Worm (Caenorhabditis elegans) whole organism, young adult: ENCODE measurements around the gene C04G6.13.

Source experiments
- F10E7.11 ChIP-seq: sonication (generic microtip); optimal IDR thresholded peaks from 2 replicates; lab custom pipeline; 2017; ENCODE audit warnings: mild to moderate bottlenecking, missing genetic modification characterization, moderate library complexity, missing compliant biosample characterization
- F52B5.7 ChIP-seq: sonication (generic microtip); optimal IDR thresholded peaks from 2 replicates; lab custom pipeline; 2016; ENCODE audit warnings: mild to moderate bottlenecking, missing genetic modification characterization, missing compliant biosample characterization
- F55B11.4 ChIP-seq: sonication (generic microtip); optimal IDR thresholded peaks from 2 replicates; lab custom pipeline; 2016; ENCODE audit warnings: missing compliant biosample characterization, missing genetic modification characterization, borderline replicate concordance; ENCODE audit not compliant: insufficient read depth
- Y79H2A.3 ChIP-seq: fragments of 200-800 bp; sonication (Bioruptor generic); conservative IDR thresholded peaks from 2 replicates; pipeline ENCODE4 v1.3.6; 2022; ENCODE audit warnings: missing genetic modification reagents, missing genetic modification characterization, missing compliant biosample characterization
- Y95B8A.8 ChIP-seq: fragments of 200-800 bp; sonication (Bioruptor generic); IDR thresholded peaks from 2 replicates; pipeline ENCODE4 v1.3.6; 2022; ENCODE audit warnings: missing genetic modification reagents, missing genetic modification characterization, missing compliant biosample characterization
- aptf-2 ChIP-seq: fragments of 200-800 bp; sonication (Bioruptor generic); conservative IDR thresholded peaks from 2 replicates; pipeline ENCODE4 v1.3.6; 2022; ENCODE audit warnings: missing genetic modification reagents, missing genetic modification characterization, missing compliant biosample characterization
- athp-1 ChIP-seq: sonication (generic microtip); optimal IDR thresholded peaks from 2 replicates; lab custom pipeline; 2017; ENCODE audit warnings: mild to moderate bottlenecking, missing genetic modification characterization, missing compliant biosample characterization
- bed-2 ChIP-seq: fragments of 200-800 bp; sonication (Bioruptor generic); IDR thresholded peaks from 2 replicates; pipeline ENCODE4 v1.3.6; 2022; ENCODE audit warnings: missing genetic modification reagents, missing genetic modification characterization, missing compliant biosample characterization
- cebp-1 ChIP-seq, 2 experiments: fragments of 200-800 bp in 1 of 2; sonication (Bioruptor generic) in 1 of 2; sonication (generic microtip) in 1 of 2; IDR thresholded peaks in 1 of 2; optimal IDR thresholded peaks in 1 of 2; 2 replicates each; pipeline versions ENCODE4 v1.3.6 to Lab custom; 2017 to 2022; ENCODE audit warnings: missing compliant biosample characterization in 2 of 2, missing genetic modification characterization in 2 of 2, mild to moderate bottlenecking in 1 of 2, missing genetic modification reagents in 1 of 2, moderate library complexity in 1 of 2
- ceh-27 ChIP-seq: fragments of 200-800 bp; sonication (Bioruptor generic); optimal IDR thresholded peaks from 2 replicates; lab custom pipeline; 2018; ENCODE audit warnings: mild to moderate bottlenecking, missing genetic modification characterization, moderate library complexity, missing compliant biosample characterization
- ceh-91 ChIP-seq: fragments of 200-800 bp; sonication (Bioruptor generic); IDR thresholded peaks from 2 replicates; pipeline ENCODE4 v1.3.6; 2022; ENCODE audit warnings: missing genetic modification reagents, missing genetic modification characterization, missing compliant biosample characterization
- dox-1 ChIP-seq: fragments of 200-800 bp; sonication (Bioruptor generic); IDR thresholded peaks from 2 replicates; pipeline ENCODE4 v1.3.6; 2022; ENCODE audit warnings: missing genetic modification reagents, missing genetic modification characterization, missing compliant biosample characterization
- dpff-1 ChIP-seq: sonication (generic microtip); optimal IDR thresholded peaks from 2 replicates; lab custom pipeline; 2017; ENCODE audit warnings: mild to moderate bottlenecking, missing genetic modification characterization, missing compliant biosample characterization
- egrh-3 ChIP-seq: fragments of 200-800 bp; sonication (Bioruptor generic); IDR thresholded peaks from 2 replicates; pipeline ENCODE4 v1.3.6; 2022; ENCODE audit warnings: missing genetic modification reagents, missing genetic modification characterization, missing compliant biosample characterization
- ekl-4 ChIP-seq: fragments of 200-800 bp; sonication (Bioruptor generic); IDR thresholded peaks from 2 replicates; pipeline ENCODE4 v1.3.6; 2022; ENCODE audit warnings: missing genetic modification reagents, missing genetic modification characterization, missing compliant biosample characterization
- fkh-3 ChIP-seq: sonication (generic microtip); optimal IDR thresholded peaks from 2 replicates; lab custom pipeline; 2016; ENCODE audit warnings: mild to moderate bottlenecking, missing genetic modification characterization, missing compliant biosample characterization
- him-1 ChIP-seq: sonication (generic microtip); optimal IDR thresholded peaks from 2 replicates; lab custom pipeline; 2016; ENCODE audit warnings: missing genotype, missing genetic modification reagents, missing genetic modification characterization, missing compliant biosample characterization
- hmg-1.2 ChIP-seq: fragments of 200-800 bp; sonication (Bioruptor generic); IDR thresholded peaks from 2 replicates; pipeline ENCODE4 v1.3.6; 2022; ENCODE audit warnings: missing genetic modification reagents, missing genetic modification characterization, missing compliant biosample characterization
- hrde-1 ChIP-seq: sonication (generic microtip); optimal IDR thresholded peaks from 2 replicates; lab custom pipeline; 2016; ENCODE audit warnings: missing genetic modification characterization, mild to moderate bottlenecking, missing compliant biosample characterization, moderate library complexity, missing genotype, missing genetic modification reagents, borderline replicate concordance
- lag-1 ChIP-seq: fragments of 200-800 bp; sonication (Bioruptor generic); IDR thresholded peaks from 2 replicates; pipeline ENCODE4 v1.3.6; 2022; ENCODE audit warnings: missing genetic modification reagents, missing genetic modification characterization, missing compliant biosample characterization
- let-607 ChIP-seq, 2 experiments: fragments of 200-800 bp in 1 of 2; sonication (Bioruptor generic) in 1 of 2; sonication (generic microtip) in 1 of 2; optimal IDR thresholded peaks; 2 replicates each; lab custom pipeline; 2016 to 2018; ENCODE audit warnings: mild to moderate bottlenecking in 2 of 2, missing compliant biosample characterization in 2 of 2, missing genetic modification characterization in 2 of 2, moderate library complexity in 2 of 2, missing genotype in 1 of 2
- lin-40 ChIP-seq: sonication (generic microtip); optimal IDR thresholded peaks from 2 replicates; lab custom pipeline; 2016; ENCODE audit warnings: missing genetic modification characterization, mild to moderate bottlenecking, missing compliant biosample characterization, missing genotype, missing genetic modification reagents
- madf-8 ChIP-seq: fragments of 200-800 bp; sonication (Bioruptor generic); conservative IDR thresholded peaks from 2 replicates; pipeline ENCODE4 v1.3.6; 2022; ENCODE audit warnings: missing genetic modification reagents, missing genetic modification characterization, missing compliant biosample characterization
- mel-28 ChIP-seq: sonication (generic microtip); optimal IDR thresholded peaks from 2 replicates; lab custom pipeline; 2016; ENCODE audit warnings: borderline replicate concordance, mild to moderate bottlenecking, missing genetic modification characterization, missing compliant biosample characterization
- nfya-1 ChIP-seq: sonication (generic microtip); optimal IDR thresholded peaks from 2 replicates; lab custom pipeline; 2017; ENCODE audit warnings: antibody characterized with exemption, missing compliant biosample characterization, missing genetic modification characterization, borderline replicate concordance; ENCODE audit not compliant: insufficient read depth
- nfyb-1 ChIP-seq: fragments of 200-800 bp; sonication (Bioruptor generic); IDR thresholded peaks from 2 replicates; pipeline ENCODE4 v1.3.6; 2022; ENCODE audit warnings: missing genetic modification reagents, missing genetic modification characterization, missing compliant biosample characterization
- nhr-120 ChIP-seq: fragments of 200-800 bp; sonication (Bioruptor generic); IDR thresholded peaks from 2 replicates; pipeline ENCODE4 v1.3.6; 2022; ENCODE audit warnings: missing genetic modification characterization, missing compliant biosample characterization
- nhr-90 ChIP-seq: sonication (generic microtip); optimal IDR thresholded peaks from 2 replicates; lab custom pipeline; 2016; ENCODE audit warnings: missing genotype, mild to moderate bottlenecking, missing genetic modification characterization, missing compliant biosample characterization
- pbrm-1 ChIP-seq: fragments of 200-800 bp; sonication (Bioruptor generic); IDR thresholded peaks from 2 replicates; pipeline ENCODE4 v1.3.6; 2022; ENCODE audit warnings: missing genetic modification reagents, missing genetic modification characterization, missing compliant biosample characterization
- rcor-1 ChIP-seq: fragments of 200-800 bp; sonication (Bioruptor generic); IDR thresholded peaks from 2 replicates; pipeline ENCODE4 v1.3.6; 2022; ENCODE audit warnings: missing genetic modification reagents, missing genetic modification characterization, missing compliant biosample characterization
- rpc-1 ChIP-seq, 2 experiments: fragments of 150-350 bp in 1 of 2; sonication (generic microtip) in 1 of 2; optimal IDR thresholded peaks; 2 replicates each; lab custom pipeline; 2014 to 2018; ENCODE audit warnings: missing biosample characterization in 1 of 2, missing genetic modification characterization in 1 of 2, missing genetic modification reagents in 1 of 2, missing genotype in 1 of 2
- snpc-1.3 ChIP-seq: sonication (generic microtip); optimal IDR thresholded peaks from 2 replicates; lab custom pipeline; 2017; ENCODE audit warnings: missing genetic modification characterization, mild to moderate bottlenecking, missing compliant biosample characterization, antibody characterized with exemption, moderate library complexity, missing genotype, missing genetic modification reagents; ENCODE audit not compliant: insufficient read depth
- unc-62 ChIP-seq: fragments of 150-350 bp; optimal IDR thresholded peaks from 2 replicates; lab custom pipeline; 2014; ENCODE audit warnings: missing biosample characterization, missing genetic modification reagents, missing genetic modification characterization
- xnd-1 ChIP-seq: sonication (generic microtip); optimal IDR thresholded peaks from 2 replicates; lab custom pipeline; 2016; ENCODE audit warnings: missing genotype, missing genetic modification reagents, missing genetic modification characterization, missing compliant biosample characterization
- zfh-2 ChIP-seq: fragments of 200-800 bp; sonication (Bioruptor generic); conservative IDR thresholded peaks from 2 replicates; pipeline ENCODE4 v1.3.6; 2022; ENCODE audit warnings: missing genetic modification reagents, missing genetic modification characterization, missing compliant biosample characterization
- ztf-26 ChIP-seq: sonication (generic microtip); optimal IDR thresholded peaks from 2 replicates; lab custom pipeline; 2017; ENCODE audit warnings: missing genetic modification characterization, missing compliant biosample characterization
- ztf-28 ChIP-seq: fragments of 200-800 bp; sonication (Bioruptor generic); IDR thresholded peaks from 2 replicates; pipeline ENCODE4 v1.3.6; 2022; ENCODE audit warnings: missing genetic modification reagents, missing genetic modification characterization, missing compliant biosample characterization

Gene C04G6.13

DNA sequence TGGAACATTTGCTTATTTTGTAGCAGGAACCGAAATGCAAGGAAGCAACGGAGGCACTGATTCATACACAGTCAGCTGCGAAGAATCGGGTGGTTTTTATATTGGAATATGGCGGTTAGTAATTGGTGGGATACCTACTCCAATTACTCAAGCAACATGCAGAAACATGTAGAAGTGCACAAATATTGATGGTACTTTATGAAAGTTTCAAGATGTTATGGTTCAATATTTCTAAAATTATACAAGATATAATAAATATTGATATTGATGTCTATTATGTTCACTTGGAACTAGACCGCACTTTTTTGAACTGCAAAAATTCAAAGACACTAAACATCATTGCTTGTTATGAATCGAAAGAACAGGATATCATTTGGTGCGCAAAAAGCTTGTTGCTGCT lies at the start of gene C04G6.13:
C04G6.13 (plus strand) TSS at position 301 of the 400 bp plus-strand sequence.
- TF ChIP-seq dox-1 (GFP tag; lab: Robert Waterston, UW), result no peak
- TF ChIP-seq nhr-90 (tag; lab: Kevin White, UChicago), result no peak
- no peak for TF ChIP-seq F52B5.7
- TF ChIP-seq snpc-1.3 (tag; lab: Kevin White, UChicago), result no peak
- TF ChIP-seq aptf-2 (GFP tag; lab: Robert Waterston, UW), result no peak
- TF ChIP-seq him-1 (tag; lab: Kevin White, UChicago), result no peak

- TF ChIP-seq let-607 (tag; optimal IDR thresholded peaks at IDR 0.05; lab: Kevin White, UChicago) (no peak), fkh-3 (tag; lab: Kevin White, UChicago) (no peak), madf-8 (GFP tag; lab: Robert Waterston, UW) (no peak), lag-1 (GFP tag; lab: Robert Waterston, UW) (no peak), athp-1 (tag; lab: Kevin White, UChicago) (no peak)
Measured at ce11 chrII:5046209-5047200, 47.5 kb upstream of the C04G6.13 start.

- no peak for TF ChIP-seq nfyb-1 (GFP tag; lab: Robert Waterston, UW)
- TF ChIP-seq ztf-26 (tag; lab: Kevin White, UChicago), result no peak
- TF ChIP-seq cebp-1 (GFP tag; IDR thresholded peaks at IDR 0.05; lab: Robert Waterston, UW), result no peak
- peak; percentile 19 for TF ChIP-seq cebp-1 (tag; optimal IDR thresholded peaks at IDR 0.05; lab: Kevin White, UChicago)
- no peak for TF ChIP-seq mel-28
- TF ChIP-seq F10E7.11 (tag; lab: Kevin White, UChicago), result no peak
- TF ChIP-seq hmg-1.2 (GFP tag; lab: Robert Waterston, UW), result peak; percentile 70; the same call in 1 of the 2 replicates
Measured at ce11 chrII:5047279-5047678, 46.8 kb upstream of the C04G6.13 start.

DNA sequence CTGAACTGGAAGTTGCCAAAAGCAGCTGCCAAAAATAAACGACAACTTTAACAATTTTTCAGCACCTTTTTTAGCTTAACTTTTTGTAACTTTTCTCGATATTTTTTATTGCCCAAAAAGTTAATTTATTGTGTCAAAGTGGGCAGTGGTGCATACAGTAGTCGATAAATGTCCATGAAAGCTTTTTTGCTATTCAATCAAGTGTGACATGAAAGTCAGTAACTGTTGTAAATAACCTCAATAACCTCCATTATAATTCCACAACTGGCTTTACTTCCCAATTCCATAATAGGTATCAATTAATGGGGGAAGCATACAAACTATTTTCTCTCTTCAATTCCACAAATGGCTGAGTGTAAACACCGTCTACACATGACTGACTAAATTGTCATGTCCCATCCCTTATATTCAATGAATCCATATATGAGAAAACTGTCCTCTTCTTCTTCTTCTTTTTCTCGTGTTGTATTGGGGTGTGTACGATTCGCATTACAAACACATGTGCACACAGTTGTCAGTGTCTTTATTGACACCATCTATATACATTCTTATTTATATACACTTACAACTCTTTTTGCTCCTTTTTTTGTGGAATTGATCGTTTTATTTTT lies 45.8 kb upstream of the C04G6.13 start:
- TF ChIP-seq let-607 (tag; optimal IDR thresholded peaks at IDR 0.05; lab: Kevin White, UChicago) (no peak), hrde-1 (tag; lab: Kevin White, UChicago) (no peak), xnd-1 (tag; lab: Kevin White, UChicago) (no peak), F55B11.4 (tag; lab: Kevin White, UChicago) (no peak), rpc-1 (optimal IDR thresholded peaks at IDR 0.05; lab: Kevin White, UChicago) (no peak), rpc-1 (tag; optimal IDR thresholded peaks at IDR 0.05; lab: Kevin White, UChicago) (no peak), pbrm-1 (GFP tag; lab: Robert Waterston, UW) (no peak), ceh-91 (GFP tag; lab: Robert Waterston, UW) (no peak), aptf-2 (GFP tag; lab: Robert Waterston, UW) (no peak), F10E7.11 (tag; lab: Kevin White, UChicago) (no peak), ekl-4 (no peak), Y79H2A.3 (GFP tag; lab: Robert Waterston, UW) (no peak)

DNA sequence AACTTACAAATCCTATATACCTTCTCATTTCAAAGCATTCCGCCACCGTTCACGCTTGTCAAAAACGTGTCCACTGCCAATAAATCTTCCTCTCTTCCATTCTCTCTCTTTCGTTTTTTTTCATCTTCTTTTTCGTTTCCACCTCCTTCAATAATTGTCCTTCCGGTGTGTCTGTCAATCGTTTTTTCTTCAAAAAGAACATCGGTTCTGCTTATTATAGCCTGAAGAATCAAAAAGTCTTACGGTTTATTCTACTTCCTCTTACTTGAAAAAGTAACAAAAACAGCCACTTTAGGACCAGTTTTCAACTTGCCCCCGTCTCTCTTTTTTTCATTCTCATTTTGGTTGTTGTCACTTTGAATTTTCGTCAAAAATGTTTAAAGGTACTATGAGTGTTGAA lies 44.8 kb upstream of the C04G6.13 start:
- peak; percentile 47 for TF ChIP-seq ceh-27 (GFP tag; lab: Kevin White, UChicago)
- no peak for TF ChIP-seq F10E7.11 (tag; lab: Kevin White, UChicago)
- no peak for TF ChIP-seq dox-1 (GFP tag; lab: Robert Waterston, UW)
- no peak for TF ChIP-seq bed-2 (GFP tag; lab: Robert Waterston, UW)
- TF ChIP-seq lin-40, result peak; percentile 45
- TF ChIP-seq nhr-120 (GFP tag; lab: Robert Waterston, UW), result no peak
- TF ChIP-seq egrh-3 (GFP tag; lab: Robert Waterston, UW), result no peak
- TF ChIP-seq zfh-2 (GFP tag; lab: Robert Waterston, UW), result no peak
- no peak for TF ChIP-seq nfya-1 (tag; lab: Kevin White, UChicago)
- no peak for TF ChIP-seq dpff-1 (tag; lab: Kevin White, UChicago)
- no peak for TF ChIP-seq rcor-1
- peak; percentile 37 for TF ChIP-seq unc-62 (GFP tag; lab: Kevin White, UChicago)
- no peak for TF ChIP-seq Y95B8A.8
- TF ChIP-seq ztf-28, result no peak
